Fruit fly (Drosophila melanogaster) whole organism, embryonic: Measurements from ENCODE around the gene Mrtf.

Experiments used
- Ada2b ChIP-seq: fragments of 200-800 bp; sonication (Bioruptor generic); IDR thresholded peaks from 2 replicates; pipeline ENCODE4 v1.3.6; 2022; ENCODE audit warnings: missing biosample characterization, missing genetic modification characterization
- CG10147 ChIP-seq: fragments of 200-800 bp; sonication (Bioruptor generic); optimal IDR thresholded peaks from 2 replicates; lab custom pipeline; 2019; ENCODE audit warnings: missing biosample characterization, mild to moderate bottlenecking, missing genetic modification characterization, moderate library complexity
- CG10959 ChIP-seq: fragments of 200-800 bp; sonication (Bioruptor generic); IDR thresholded peaks from 2 replicates; pipeline ENCODE4 v1.3.6; 2022; ENCODE audit warnings: missing biosample characterization, missing genetic modification characterization
- CG10979 ChIP-seq: fragments of 200-800 bp; sonication (Bioruptor generic); optimal IDR thresholded peaks from 2 replicates; lab custom pipeline; 2018; ENCODE audit warnings: missing biosample characterization, mild to moderate bottlenecking, missing genetic modification characterization, moderate library complexity
- CG11085 ChIP-seq: fragments of 200-800 bp; sonication (Bioruptor generic); IDR thresholded peaks from 2 replicates; pipeline ENCODE4 v1.3.6; 2022; ENCODE audit warnings: missing biosample characterization, missing genetic modification characterization
- CG12071 ChIP-seq: fragments of 200-800 bp; sonication (Bioruptor generic); optimal IDR thresholded peaks from 3 replicates; lab custom pipeline; 2018; ENCODE audit warnings: missing biosample characterization, mild to moderate bottlenecking, missing genetic modification characterization
- CG12219 ChIP-seq: fragments of 200-800 bp; sonication (Bioruptor generic); optimal IDR thresholded peaks from 3 replicates; lab custom pipeline; 2018; ENCODE audit warnings: missing biosample characterization, mild to moderate bottlenecking, missing genetic modification characterization
- CG1602 ChIP-seq: fragments of 200-800 bp; sonication (Bioruptor generic); optimal IDR thresholded peaks from 3 replicates; lab custom pipeline; 2016; ENCODE audit warnings: missing biosample characterization, missing genetic modification characterization
- CG16779 ChIP-seq: fragments of 200-800 bp; sonication (Bioruptor generic); IDR thresholded peaks from 2 replicates; pipeline ENCODE4 v1.3.6; 2022; ENCODE audit warnings: missing biosample characterization, missing genetic modification characterization
- CG17186 ChIP-seq: fragments of 200-800 bp; sonication (Bioruptor generic); optimal IDR thresholded peaks from 3 replicates; lab custom pipeline; 2017; ENCODE audit warnings: missing biosample characterization, missing genetic modification reagents, missing genetic modification characterization
- CG18262 ChIP-seq: fragments of 200-800 bp; optimal IDR thresholded peaks from 3 replicates; lab custom pipeline; 2019; ENCODE audit warnings: missing biosample characterization, mild to moderate bottlenecking, missing genetic modification characterization, moderate library complexity
- CG1832 ChIP-seq: fragments of 200-800 bp; sonication (Bioruptor generic); optimal IDR thresholded peaks from 2 replicates; lab custom pipeline; 2017; ENCODE audit warnings: missing biosample characterization, mild to moderate bottlenecking, missing genetic modification characterization, inconsistent platforms
- CG2120 ChIP-seq: fragments of 200-800 bp; sonication (Bioruptor generic); optimal IDR thresholded peaks from 3 replicates; lab custom pipeline; 2016; ENCODE audit warnings: missing biosample characterization, missing genetic modification characterization
- CG2712 ChIP-seq: fragments of 200-800 bp; optimal IDR thresholded peaks from 3 replicates; lab custom pipeline; 2019; ENCODE audit warnings: missing biosample characterization, mild to moderate bottlenecking, missing genetic modification characterization, moderate library complexity
- CG43689 ChIP-seq: fragments of 200-800 bp; sonication (Bioruptor generic); IDR thresholded peaks from 2 replicates; pipeline ENCODE4 v1.3.6; 2022; ENCODE audit warnings: missing biosample characterization, missing genetic modification characterization
- CG4854 ChIP-seq: fragments of 200-800 bp; sonication (Bioruptor generic); optimal IDR thresholded peaks from 2 replicates; lab custom pipeline; 2016; ENCODE audit warnings: missing biosample characterization, missing genetic modification characterization, inconsistent platforms
- CG8388 ChIP-seq: fragments of 200-800 bp; sonication (Bioruptor generic); optimal IDR thresholded peaks from 2 replicates; lab custom pipeline; 2019; ENCODE audit warnings: missing biosample characterization, mild to moderate bottlenecking, missing genetic modification characterization, moderate library complexity
- CG9932 ChIP-seq: fragments of 200-800 bp; sonication (Bioruptor generic); IDR thresholded peaks from 2 replicates; pipeline ENCODE4 v1.3.6; 2022; ENCODE audit warnings: missing biosample characterization, missing genetic modification characterization
- CHES-1-like ChIP-seq: fragments of 200-800 bp; sonication (Bioruptor generic); optimal IDR thresholded peaks from 2 replicates; lab custom pipeline; 2016; ENCODE audit warnings: missing biosample characterization, missing genetic modification characterization
- Chrac-16 ChIP-seq: fragments of 200-800 bp; sonication (Bioruptor generic); optimal IDR thresholded peaks from 3 replicates; lab custom pipeline; 2016; ENCODE audit warnings: missing biosample characterization, missing genetic modification characterization
- E2f2 ChIP-seq: fragments of 200-800 bp; sonication (Bioruptor generic); IDR thresholded peaks from 2 replicates; pipeline ENCODE4 v1.3.6; 2022; ENCODE audit warnings: missing biosample characterization, missing genetic modification characterization
- Gsc ChIP-seq: fragments of 200-800 bp; sonication (Bioruptor generic); IDR thresholded peaks from 2 replicates; pipeline ENCODE4 v1.3.6; 2022; ENCODE audit warnings: missing biosample characterization, missing genetic modification characterization
- HHEX ChIP-seq: fragments of 200-800 bp; sonication (Bioruptor generic); optimal IDR thresholded peaks from 3 replicates; lab custom pipeline; 2017; ENCODE audit warnings: missing biosample characterization, mild to moderate bottlenecking, missing genetic modification characterization, missing genetic modification reagents
- Jarid2 ChIP-seq: fragments of 200-800 bp; sonication (Bioruptor generic); optimal IDR thresholded peaks from 3 replicates; lab custom pipeline; 2017; ENCODE audit warnings: mild to moderate bottlenecking, missing biosample characterization, missing genetic modification reagents, missing genetic modification characterization
- Lim3 ChIP-seq: fragments of 200-800 bp; sonication (Bioruptor generic); IDR thresholded peaks from 2 replicates; pipeline ENCODE4 v1.3.6; 2022; ENCODE audit warnings: missing biosample characterization, missing genetic modification characterization
- Myb ChIP-seq: fragments of 200-800 bp; sonication (Bioruptor generic); optimal IDR thresholded peaks from 2 replicates; lab custom pipeline; 2016; ENCODE audit warnings: missing biosample characterization, missing genetic modification characterization
- NFAT ChIP-seq: fragments of 200-800 bp; sonication (Bioruptor generic); IDR thresholded peaks from 2 replicates; pipeline ENCODE4 v1.3.6; 2022; ENCODE audit warnings: missing biosample characterization, missing genetic modification characterization
- PHDP ChIP-seq: fragments of 200-800 bp; sonication (Bioruptor generic); optimal IDR thresholded peaks from 3 replicates; lab custom pipeline; 2018; ENCODE audit warnings: missing biosample characterization, mild to moderate bottlenecking, missing genetic modification characterization, moderate library complexity
- TFAM ChIP-seq: fragments of 200-800 bp; sonication (Bioruptor generic); optimal IDR thresholded peaks from 2 replicates; lab custom pipeline; 2017; ENCODE audit warnings: missing biosample characterization, missing genetic modification characterization, inconsistent platforms
- ab ChIP-seq: fragments of 200-800 bp; sonication (Bioruptor generic); optimal IDR thresholded peaks from 2 replicates; lab custom pipeline; 2016; ENCODE audit warnings: missing biosample characterization, missing genetic modification characterization
- bab2 ChIP-seq: fragments of 200-800 bp; sonication (Bioruptor generic); optimal IDR thresholded peaks from 2 replicates; lab custom pipeline; 2016; ENCODE audit warnings: missing biosample characterization, missing genetic modification characterization
- cato ChIP-seq: fragments of 200-800 bp; sonication (Bioruptor generic); optimal IDR thresholded peaks from 2 replicates; lab custom pipeline; 2016; ENCODE audit warnings: missing biosample characterization, missing genetic modification characterization, borderline replicate concordance
- croc ChIP-seq: fragments of 200-800 bp; sonication (Bioruptor generic); conservative IDR thresholded peaks from 3 replicates; pipeline ENCODE4 v1.3.6; 2022; ENCODE audit warnings: missing biosample characterization, missing genetic modification characterization
- crp ChIP-seq, 2 experiments: fragments of 200-800 bp; sonication (Bioruptor generic); optimal IDR thresholded peaks; 2 replicates in 1 of 2; 3 replicates in 1 of 2; lab custom pipeline; 2017; ENCODE audit warnings: missing biosample characterization in 2 of 2, missing genetic modification characterization in 2 of 2, mild to moderate bottlenecking in 1 of 2, moderate library complexity in 1 of 2
- dimm ChIP-seq: fragments of 200-800 bp; sonication (Bioruptor generic); IDR thresholded peaks from 2 replicates; pipeline ENCODE4 v1.3.6; 2022; ENCODE audit warnings: missing biosample characterization, missing genetic modification characterization
- dpn ChIP-seq, 2 experiments: fragments of 200-800 bp; sonication (Bioruptor generic); optimal IDR thresholded peaks; 3 replicates each; lab custom pipeline; 2016; ENCODE audit warnings: missing biosample characterization in 2 of 2, missing genetic modification characterization in 2 of 2
- en ChIP-seq: fragments of 200-800 bp; sonication (Bioruptor generic); optimal IDR thresholded peaks from 2 replicates; lab custom pipeline; 2016; ENCODE audit warnings: missing biosample characterization, missing genetic modification characterization
- fd96Cb ChIP-seq: fragments of 200-800 bp; sonication (Bioruptor generic); optimal IDR thresholded peaks from 2 replicates; lab custom pipeline; 2018; ENCODE audit warnings: missing biosample characterization, mild to moderate bottlenecking, missing genetic modification characterization, moderate library complexity
- gcm ChIP-seq: fragments of 200-800 bp; sonication (Bioruptor generic); optimal IDR thresholded peaks from 2 replicates; lab custom pipeline; 2019; ENCODE audit warnings: missing biosample characterization, mild to moderate bottlenecking, missing genetic modification characterization, moderate library complexity
- gsb-n ChIP-seq: fragments of 200-800 bp; sonication (Bioruptor generic); optimal IDR thresholded peaks from 3 replicates; lab custom pipeline; 2018; ENCODE audit warnings: missing biosample characterization, mild to moderate bottlenecking, missing genetic modification characterization
- hth ChIP-seq: fragments of >200 bp; optimal IDR thresholded peaks from 2 replicates; lab custom pipeline; 2017; ENCODE audit warnings: inconsistent platforms
- kah ChIP-seq: fragments of 200-800 bp; sonication (Bioruptor generic); optimal IDR thresholded peaks from 2 replicates; lab custom pipeline; 2018; ENCODE audit warnings: missing biosample characterization, mild to moderate bottlenecking, missing genetic modification characterization
- nerfin-2 ChIP-seq: fragments of 200-800 bp; sonication (Bioruptor generic); IDR thresholded peaks from 2 replicates; pipeline ENCODE4 v1.3.6; 2022; ENCODE audit warnings: missing biosample characterization, missing genetic modification characterization; ENCODE audit not compliant: partially characterized antibody
- nmo ChIP-seq: fragments of 200-800 bp; sonication (Bioruptor generic); optimal IDR thresholded peaks from 2 replicates; lab custom pipeline; 2018; ENCODE audit warnings: missing biosample characterization, mild to moderate bottlenecking, missing genetic modification characterization, moderate library complexity
- pum ChIP-seq: fragments of 200-800 bp; sonication (Bioruptor generic); optimal IDR thresholded peaks from 2 replicates; lab custom pipeline; 2016; ENCODE audit warnings: missing biosample characterization, missing genetic modification characterization
- slou ChIP-seq: fragments of 200-800 bp; sonication (Bioruptor generic); optimal IDR thresholded peaks from 3 replicates; lab custom pipeline; 2016; ENCODE audit warnings: missing biosample characterization, missing genetic modification characterization
- ssp ChIP-seq: fragments of 200-800 bp; sonication (Bioruptor generic); IDR thresholded peaks from 2 replicates; pipeline ENCODE4 v1.3.6; 2022; ENCODE audit warnings: missing biosample characterization, missing genetic modification characterization
- unpg ChIP-seq: fragments of 200-800 bp; sonication (Bioruptor generic); optimal IDR thresholded peaks from 3 replicates; lab custom pipeline; 2018; ENCODE audit warnings: missing biosample characterization, mild to moderate bottlenecking, missing genetic modification characterization, moderate library complexity
- vfl ChIP-seq: fragments of 200-800 bp; sonication (Bioruptor generic); optimal IDR thresholded peaks from 2 replicates; lab custom pipeline; 2016; ENCODE audit warnings: missing biosample characterization, missing genetic modification characterization
- wdn ChIP-seq: fragments of 200-800 bp; sonication (Bioruptor generic); IDR thresholded peaks from 2 replicates; pipeline ENCODE4 v1.3.6; 2022; ENCODE audit warnings: missing biosample characterization, missing genetic modification characterization
- zen ChIP-seq: fragments of 200-800 bp; sonication (Bioruptor generic); optimal IDR thresholded peaks from 3 replicates; lab custom pipeline; 2018; ENCODE audit warnings: missing biosample characterization, mild to moderate bottlenecking, missing genetic modification characterization, moderate library complexity

Mrtf gene

dm6 chr3L:2733208-2733607, 33.1 kb downstream of the Mrtf start (continued):
- TF ChIP-seq CG16779 (GFP tag; lab: Robert Waterston, UW) = no peak
- TF ChIP-seq gsb-n (tag; lab: Kevin White, UChicago) = no peak
- TF ChIP-seq CG10959 (GFP tag; lab: Robert Waterston, UW) = 0 out of 2 replicates have a peak, but pooled peaks have one; percentile 13
- TF ChIP-seq dpn (GFP tag; optimal IDR thresholded peaks at IDR 0.05; lab: Kevin White, UChicago) = peak; percentile 77 to 81
- TF ChIP-seq PHDP (tag; lab: Kevin White, UChicago) = peak; percentile 78
- TF ChIP-seq HHEX (GFP tag; lab: Kevin White, UChicago) = peak; percentile 64
- TF ChIP-seq CG2712 (tag; lab: Kevin White, UChicago) = peak; percentile 63
- peak; percentile 34 for TF ChIP-seq vfl (GFP tag; lab: Kevin White, UChicago)
- no peak for TF ChIP-seq ssp
- TF ChIP-seq zen = no peak
- peak; percentile 87 for TF ChIP-seq Ada2b (GFP tag; lab: Robert Waterston, UW)
- peak; percentile 58 for TF ChIP-seq Chrac-16 (GFP tag; lab: Kevin White, UChicago)
- TF ChIP-seq fd96Cb = peak; percentile 60
- peak; percentile 60 for TF ChIP-seq CG12219
- TF ChIP-seq dimm (GFP tag; lab: Robert Waterston, UW) = no peak
- peak; percentile 32 for TF ChIP-seq Myb (GFP tag; lab: Kevin White, UChicago)
- TF ChIP-seq croc = no peak
- no peak for TF ChIP-seq Jarid2
- peak; percentile 76 for TF ChIP-seq NFAT (GFP tag; lab: Robert Waterston, UW)
- TF ChIP-seq CG9932 (GFP tag; lab: Robert Waterston, UW) = peak; percentile 83
- peak; percentile 62 for TF ChIP-seq CG12071 (GFP tag; lab: Kevin White, UChicago)
- TF ChIP-seq cato (GFP tag; lab: Kevin White, UChicago) = no peak
- TF ChIP-seq CG43689 (GFP tag; lab: Robert Waterston, UW) = peak; percentile 59; the same call in 1 of the 2 replicates
- TF ChIP-seq slou (GFP tag; lab: Kevin White, UChicago) = peak; percentile 57
- TF ChIP-seq kah (GFP tag; lab: Kevin White, UChicago) = no peak
- peak; percentile 61 for TF ChIP-seq bab2
- no peak for TF ChIP-seq ab (GFP tag; lab: Kevin White, UChicago)
- TF ChIP-seq en (GFP tag; lab: Kevin White, UChicago) = peak; percentile 4
- peak; percentile 62 for TF ChIP-seq CG11085 (GFP tag; lab: Robert Waterston, UW)
- peak; percentile 56 for TF ChIP-seq CG10979
- TF ChIP-seq CG2120 = peak; percentile 87
- peak; percentile 68 for TF ChIP-seq nmo (GFP tag; lab: Kevin White, UChicago)
- 0 out of 2 replicates have a peak, but pooled peaks have one; percentile 18 for TF ChIP-seq Gsc (GFP tag; lab: Robert Waterston, UW)
- TF ChIP-seq unpg (GFP tag; lab: Kevin White, UChicago) = peak; percentile 80
- TF ChIP-seq CG1602 (GFP tag; lab: Kevin White, UChicago) = peak; percentile 58
- no peak for TF ChIP-seq gcm
- TF ChIP-seq wdn (GFP tag; lab: Robert Waterston, UW) = 0 out of 2 replicates have a peak, but pooled peaks have one; percentile 59
- TF ChIP-seq pum (GFP tag; lab: Kevin White, UChicago) = peak; percentile 53
- TF ChIP-seq E2f2 (GFP tag; lab: Robert Waterston, UW) = peak; percentile 48
- TF ChIP-seq Lim3 (GFP tag; lab: Robert Waterston, UW) = no peak
- peak; percentile 50 for TF ChIP-seq CG10147
- TF ChIP-seq CG8388 (GFP tag; lab: Kevin White, UChicago) = peak; percentile 28
- no peak for TF ChIP-seq crp (GFP tag; optimal IDR thresholded peaks at IDR 0.05; lab: Kevin White, UChicago)
- no peak for TF ChIP-seq nerfin-2 (GFP tag; lab: Robert Waterston, UW)
- no peak for TF ChIP-seq TFAM (GFP tag; lab: Kevin White, UChicago)
- TF ChIP-seq hth (lab: Kevin White, UChicago) = no peak
- TF ChIP-seq CG4854 (GFP tag; lab: Kevin White, UChicago) = peak; percentile 49
- no peak for TF ChIP-seq CG1832
- TF ChIP-seq CHES-1-like (GFP tag; lab: Kevin White, UChicago) = peak; percentile 58
- TF ChIP-seq CG18262 (tag; lab: Kevin White, UChicago) = peak; percentile 44
- no peak for TF ChIP-seq CG17186 (GFP tag; lab: Kevin White, UChicago)
